Worm (Caenorhabditis elegans): ENCODE measurements around the gene lsy-2.

ce11 chrX:2078822-2079221 is 10.7 kb upstream of the lsy-2 start:
- TF ChIP-seq nhr-76 (tag; optimal IDR thresholded peaks at IDR 0.05) (no peak), alr-1 (tag; optimal IDR thresholded peaks at IDR 0.05; ENCODE audit: borderline replicate concordance) (no peak), lin-35 (GFP tag; optimal IDR thresholded peaks at IDR 0.05) (no peak), mep-1 (tag; optimal IDR thresholded peaks at IDR 0.05) (no peak)

Data from whole organism, L1 larva.